Worm (Caenorhabditis elegans) whole organism, L3 larva: ENCODE data around the gene C16C8.8.

Experiments
- aly-2 ChIP-seq: fragments of 150-350 bp; optimal IDR thresholded peaks from 2 replicates; lab custom pipeline; 2014; ENCODE audit warnings: missing biosample characterization, missing genetic modification characterization
- ama-1 ChIP-seq: fragments of 150-350 bp; optimal IDR thresholded peaks from 2 replicates; lab custom pipeline; 2018
- egl-27 ChIP-seq: sonication (generic microtip); optimal IDR thresholded peaks from 4 replicates; lab custom pipeline; 2017; ENCODE audit warnings: missing biosample characterization, missing genetic modification reagents, missing genetic modification characterization
- elt-1 ChIP-seq: fragments of 150-350 bp; optimal IDR thresholded peaks from 2 replicates; lab custom pipeline; 2014; ENCODE audit warnings: missing biosample characterization, missing genetic modification characterization
- elt-3 ChIP-seq, 3 experiments: fragments of 150-350 bp in 1 of 3; sonication (generic microtip) in 2 of 3; optimal IDR thresholded peaks; 2 replicates in 2 of 3; 4 replicates in 1 of 3; lab custom pipeline; 2014 to 2017; ENCODE audit warnings: missing biosample characterization in 3 of 3, missing genetic modification characterization in 3 of 3
- fkh-10 ChIP-seq: sonication (generic microtip); optimal IDR thresholded peaks from 2 replicates; lab custom pipeline; 2017; ENCODE audit warnings: missing biosample characterization, missing genetic modification reagents, missing genetic modification characterization
- fos-1 ChIP-seq: fragments of 150-350 bp; optimal IDR thresholded peaks from 2 replicates; lab custom pipeline; 2014; ENCODE audit warnings: missing biosample characterization, missing genetic modification characterization
- pha-4 ChIP-seq: fragments of 150-350 bp; optimal IDR thresholded peaks from 2 replicates; lab custom pipeline; 2014; ENCODE audit warnings: missing biosample characterization, missing genetic modification reagents, missing genetic modification characterization
- pqm-1 ChIP-seq: fragments of 150-350 bp; optimal IDR thresholded peaks from 2 replicates; lab custom pipeline; 2017; ENCODE audit warnings: missing biosample characterization, missing genetic modification characterization, inconsistent platforms
- snpc-4 ChIP-seq: fragments of 150-350 bp; optimal IDR thresholded peaks from 2 replicates; lab custom pipeline; 2014; ENCODE audit warnings: missing biosample characterization, missing genetic modification characterization
- tbx-2 ChIP-seq: sonication (generic microtip); optimal IDR thresholded peaks from 2 replicates; lab custom pipeline; 2016; ENCODE audit warnings: mild to moderate bottlenecking, missing genetic modification characterization, missing compliant biosample characterization
- unc-62 ChIP-seq: fragments of 150-350 bp; sonication (generic microtip); optimal IDR thresholded peaks from 4 replicates; lab custom pipeline; 2014; ENCODE audit warnings: missing biosample characterization, missing genetic modification reagents, missing genetic modification characterization
- zag-1 ChIP-seq: fragments of 150-350 bp; optimal IDR thresholded peaks from 2 replicates; lab custom pipeline; 2014; ENCODE audit warnings: missing biosample characterization, missing genetic modification characterization

ce11 chrII:3500373-3500772 lies 38.9 kb upstream of the C16C8.8 start:
- TF ChIP-seq fos-1 (tag; lab: Kevin White, UChicago) = no peak
- no peak for TF ChIP-seq snpc-4 (tag; lab: Kevin White, UChicago)
- no peak for TF ChIP-seq elt-3 (tag; optimal IDR thresholded peaks at IDR 0.05; lab: Kevin White, UChicago)
- no peak for TF ChIP-seq unc-62
- no peak for TF ChIP-seq zag-1 (tag; lab: Kevin White, UChicago)
- no peak for TF ChIP-seq elt-1 (tag; lab: Kevin White, UChicago)
- no peak for TF ChIP-seq tbx-2 (tag; lab: Kevin White, UChicago)
- TF ChIP-seq fkh-10 (GFP tag; lab: Kevin White, UChicago) = no peak
- no peak for TF ChIP-seq egl-27 (tag; lab: Kevin White, UChicago)
- no peak for TF ChIP-seq aly-2 (tag; lab: Kevin White, UChicago)
- no peak for TF ChIP-seq ama-1
- no peak for TF ChIP-seq pqm-1
- TF ChIP-seq pha-4 (tag; lab: Kevin White, UChicago) = no peak
